Fruit fly (Drosophila melanogaster): Measurements from ENCODE around the gene CG8773.

Gene CG8773

DNA sequence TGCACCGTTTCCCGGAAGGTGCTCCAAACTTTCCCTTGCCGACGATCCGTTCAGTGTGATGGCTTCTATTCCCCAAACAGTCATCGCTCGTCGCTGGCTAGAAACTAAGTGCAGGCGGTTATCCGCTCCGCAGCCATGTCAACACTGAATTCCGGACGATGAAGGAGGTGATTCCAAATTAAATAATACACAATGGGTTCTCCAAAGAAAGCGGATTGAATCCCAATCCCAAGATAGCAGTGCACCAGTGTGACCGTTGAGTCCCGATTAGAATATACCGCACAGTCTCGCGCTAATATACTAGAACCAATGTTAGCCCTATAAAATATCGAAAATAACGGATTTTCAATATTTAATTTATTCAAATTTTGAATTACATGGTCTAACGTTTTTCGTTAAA, 22.8 kb upstream of the CG8773 start, which contains the start of gene TBC1D5 (continued):
- TF ChIP-seq CG9876 (GFP tag; optimal IDR thresholded peaks at IDR 0.05) (no peak), CG17829 (tag; optimal IDR thresholded peaks at IDR 0.05) (peak; percentile 7), hbn (GFP tag; IDR thresholded peaks at IDR 0.05; ENCODE audit: partially characterized antibody) (no peak), sqz (GFP tag; optimal IDR thresholded peaks at IDR 0.05) (no peak), CG10431 (GFP tag; optimal IDR thresholded peaks at IDR 0.05) (no peak), Gug (GFP tag; IDR thresholded peaks at IDR 0.05) (no peak), stwl (tag; optimal IDR thresholded peaks at IDR 0.05) (peak; percentile 80), CG6854 (GFP tag; optimal IDR thresholded peaks at IDR 0.05) (no peak), pita (GFP tag; optimal IDR thresholded peaks at IDR 0.05) (no peak), row (GFP tag; IDR thresholded peaks at IDR 0.05) (no peak), CG11696 (GFP tag; IDR thresholded peaks at IDR 0.05) (no peak), CG4617 (GFP tag; optimal IDR thresholded peaks at IDR 0.05; ENCODE audit: borderline replicate concordance) (peak; percentile 67), CG16813 (GFP tag; IDR thresholded peaks at IDR 0.05; ENCODE audit: partially characterized antibody) (no peak), CG13894 (tag; optimal IDR thresholded peaks at IDR 0.05) (no peak), Six4 (GFP tag; optimal IDR thresholded peaks at IDR 0.05) (no peak)

DNA sequence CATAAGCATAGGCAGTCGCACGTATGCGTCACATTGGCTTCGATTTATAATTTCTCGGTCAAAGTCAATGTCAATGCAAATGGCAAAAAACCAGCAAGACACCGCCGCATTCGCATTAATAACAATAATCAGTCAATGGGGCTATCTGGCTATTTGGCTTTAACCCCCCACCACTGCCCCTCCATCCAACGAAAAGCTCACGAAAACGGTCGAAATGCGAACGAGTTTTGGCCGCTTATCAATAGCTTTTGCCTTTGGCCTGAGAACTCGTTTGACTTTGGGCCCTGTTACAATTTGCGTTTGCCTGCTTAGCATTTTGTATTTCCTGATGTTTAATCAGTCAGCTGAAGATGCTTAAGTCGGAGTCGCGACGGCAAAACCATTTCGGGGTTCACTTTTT, 21.1 kb upstream of the CG8773 start:
- no peak for TF ChIP-seq Tbp (GFP tag; optimal IDR thresholded peaks at IDR 0.05)
- TF ChIP-seq chinmo (GFP tag; IDR thresholded peaks at IDR 0.05; ENCODE audit: partially characterized antibody), result peak; percentile 97
- no peak for TF ChIP-seq slp2 (GFP tag; optimal IDR thresholded peaks at IDR 0.05)
- no peak for TF ChIP-seq Sry-δ (GFP tag; optimal IDR thresholded peaks at IDR 0.05)
- no peak for TF ChIP-seq Atf-2 (GFP tag; optimal IDR thresholded peaks at IDR 0.05)
- TF ChIP-seq vnd (GFP tag; IDR thresholded peaks at IDR 0.05; ENCODE audit: partially characterized antibody), result no peak
- TF ChIP-seq Xrp1 (GFP tag; IDR thresholded peaks at IDR 0.05), result no peak
- TF ChIP-seq sens (GFP tag), result no peak
- no peak for TF ChIP-seq CG17328 (GFP tag; IDR thresholded peaks at IDR 0.05)
- TF ChIP-seq CG16813 (GFP tag; IDR thresholded peaks at IDR 0.05; ENCODE audit: partially characterized antibody), result 0 out of 3 replicates have a peak, but pooled peaks have one; percentile 11
- TF ChIP-seq az2 (GFP tag; optimal IDR thresholded peaks at IDR 0.05), result no peak
- no peak for TF ChIP-seq NfI (GFP tag; optimal IDR thresholded peaks at IDR 0.05)
- no peak for TF ChIP-seq hth (optimal IDR thresholded peaks at IDR 0.05)
- no peak for TF ChIP-seq sug (tag; optimal IDR thresholded peaks at IDR 0.05)
- no peak for TF ChIP-seq row (GFP tag; IDR thresholded peaks at IDR 0.05)
- TF ChIP-seq Camta (GFP tag; optimal IDR thresholded peaks at IDR 0.05), result no peak
- TF ChIP-seq Dref (GFP tag; IDR thresholded peaks at IDR 0.05), result no peak
- no peak for TF ChIP-seq sima (GFP tag; optimal IDR thresholded peaks at IDR 0.05)
- TF ChIP-seq dm (GFP tag; optimal IDR thresholded peaks at IDR 0.05), result no peak
- TF ChIP-seq gcm2 (GFP tag; optimal IDR thresholded peaks at IDR 0.05), result no peak
- no peak for TF ChIP-seq CG12942 (GFP tag; optimal IDR thresholded peaks at IDR 0.05)
- TF ChIP-seq CG14667 (GFP tag; IDR thresholded peaks at IDR 0.05), result no peak
- TF ChIP-seq CG6654 (GFP tag; optimal IDR thresholded peaks at IDR 0.05), result no peak
- TF ChIP-seq CG12219 (GFP tag; optimal IDR thresholded peaks at IDR 0.05), result no peak
- no peak for TF ChIP-seq CG4328 (GFP tag; optimal IDR thresholded peaks at IDR 0.05)
- no peak for TF ChIP-seq twi (tag; optimal IDR thresholded peaks at IDR 0.05)
- TF ChIP-seq CG6272 (GFP tag; IDR thresholded peaks at IDR 0.05), result no peak
- TF ChIP-seq Abd-B (GFP tag; optimal IDR thresholded peaks at IDR 0.05), result no peak
- no peak for TF ChIP-seq CG10321 (GFP tag; IDR thresholded peaks at IDR 0.05)
- TF ChIP-seq lab (GFP tag; optimal IDR thresholded peaks at IDR 0.05), result peak; percentile 10
- no peak for TF ChIP-seq CG7745 (tag; optimal IDR thresholded peaks at IDR 0.05)
- no peak for TF ChIP-seq schlank (tag; optimal IDR thresholded peaks at IDR 0.05)
- TF ChIP-seq ftz-f1 (GFP tag; optimal IDR thresholded peaks at IDR 0.05), result peak; percentile 30
- TF ChIP-seq Doc3 (GFP tag; IDR thresholded peaks at IDR 0.05; ENCODE audit: partially characterized antibody), result no peak
- no peak for TF ChIP-seq CG16863 (GFP tag; optimal IDR thresholded peaks at IDR 0.05)
- TF ChIP-seq D19B (GFP tag; optimal IDR thresholded peaks at IDR 0.05), result no peak
- no peak for TF ChIP-seq kah (GFP tag; optimal IDR thresholded peaks at IDR 0.05)
- no peak for TF ChIP-seq CG11695 (GFP tag; IDR thresholded peaks at IDR 0.05)

Data from whole organism, embryonic.